Worm (Caenorhabditis elegans) whole organism, L1 larva: Measurements from ENCODE around the gene hpo-26.

ENCODE experiments used
- elt-2 ChIP-seq: sonication (generic microtip); optimal IDR thresholded peaks from 2 replicates; lab custom pipeline; 2016; ENCODE audit warnings: missing genetic modification characterization, mild to moderate bottlenecking, inconsistent platforms, missing compliant biosample characterization, missing genetic modification reagents
- hlh-4 ChIP-seq: sonication (generic microtip); optimal IDR thresholded peaks from 2 replicates; lab custom pipeline; 2016; ENCODE audit warnings: mild to moderate bottlenecking, missing genetic modification characterization, missing compliant biosample characterization
- lin-35 ChIP-seq, 2 experiments: fragments of 150-350 bp; optimal IDR thresholded peaks; 2 replicates each; lab custom pipeline; 2014; ENCODE audit warnings: missing biosample characterization in 2 of 2, missing genetic modification characterization in 2 of 2, missing genetic modification reagents in 2 of 2
- lin-39 ChIP-seq: fragments of 150-350 bp; optimal IDR thresholded peaks from 2 replicates; lab custom pipeline; 2014; ENCODE audit warnings: missing biosample characterization, missing genetic modification reagents, missing genetic modification characterization
- lir-3 ChIP-seq: sonication (generic microtip); optimal IDR thresholded peaks from 2 replicates; lab custom pipeline; 2016; ENCODE audit warnings: mild to moderate bottlenecking, missing genetic modification characterization, moderate library complexity, missing compliant biosample characterization; ENCODE audit not compliant: poor library complexity
- nhr-20 ChIP-seq: sonication (generic microtip); optimal IDR thresholded peaks from 2 replicates; lab custom pipeline; 2016; ENCODE audit warnings: mild to moderate bottlenecking, missing genetic modification characterization, missing compliant biosample characterization
- nhr-85 ChIP-seq: sonication (generic microtip); peaks from one replicate; lab custom pipeline; 2016; ENCODE audit warnings: missing genetic modification characterization, inconsistent platforms, missing compliant biosample characterization
- pqm-1 ChIP-seq: sonication (generic microtip); optimal IDR thresholded peaks from 3 replicates; lab custom pipeline; 2017; ENCODE audit warnings: missing biosample characterization, missing genetic modification characterization
- sptf-1 ChIP-seq: fragments of 150-350 bp; optimal IDR thresholded peaks from 2 replicates; lab custom pipeline; 2014; ENCODE audit warnings: missing biosample characterization, missing genetic modification characterization

The hpo-26 gene

DNA sequence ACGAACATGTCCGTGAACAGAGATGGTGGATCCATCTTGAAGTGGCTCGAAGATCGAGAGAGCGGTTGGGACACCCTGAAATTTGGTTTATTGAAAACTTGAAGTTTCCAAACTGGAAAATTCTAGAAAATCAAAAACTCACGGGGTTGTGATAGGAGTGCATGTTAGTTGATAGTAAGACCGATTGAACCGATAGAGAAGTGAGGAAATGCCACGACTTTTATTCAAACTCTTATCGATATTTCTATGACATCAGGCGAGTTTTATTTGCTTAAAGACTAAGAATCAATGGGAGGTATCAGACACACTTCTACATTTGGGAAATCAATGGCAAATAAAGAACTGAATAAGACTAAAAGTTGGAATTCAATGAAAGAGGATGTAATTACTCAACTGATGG lies 44.0 kb downstream of the hpo-26 start, which contains the start of gene lec-10 (continued):
- peak in 1 of 2 experiments; percentile 47 for TF ChIP-seq lin-35 (GFP tag; optimal IDR thresholded peaks at IDR 0.05; lab: Kevin White, UChicago)
- TF ChIP-seq hlh-4: no peak
- TF ChIP-seq, all 84 proteins: peak for 5

DNA sequence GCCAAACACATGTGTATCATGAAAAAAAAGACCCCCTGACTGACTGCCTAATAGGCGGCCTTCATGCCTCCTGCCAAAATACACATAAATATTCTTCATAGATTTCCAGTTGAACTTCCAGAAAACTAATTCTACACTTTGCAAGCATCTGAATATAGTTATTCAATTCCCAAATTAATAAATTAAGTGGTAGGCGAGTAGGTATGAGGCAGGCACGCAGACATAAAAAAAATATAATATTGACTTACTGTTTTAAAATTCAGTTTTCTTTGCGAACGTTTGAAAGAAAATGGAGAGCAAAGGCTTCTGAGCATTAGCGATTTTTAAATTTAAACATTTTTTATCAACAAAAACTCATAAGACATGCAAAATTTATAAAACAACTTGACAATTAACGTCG lies 45.0 kb downstream of the hpo-26 start:
- TF ChIP-seq nhr-20 (tag; lab: Kevin White, UChicago) (no peak), nhr-85 (no peak), sptf-1 (tag; lab: Kevin White, UChicago) (no peak), lin-39 (tag; lab: Kevin White, UChicago) (no peak), elt-2 (tag; lab: Kevin White, UChicago) (peak; percentile 46), pqm-1 (tag; lab: Kevin White, UChicago) (no peak)

- no peak for TF ChIP-seq lir-3 (tag; lab: Kevin White, UChicago)
- no peak for TF ChIP-seq sptf-1 (tag; lab: Kevin White, UChicago)
Observed at ce11 chrV:6485109-6485508, 47.8 kb downstream of the hpo-26 start.
